Worm (Caenorhabditis elegans) whole organism, early embryonic: ENCODE results near the gene T23B5.6.

ENCODE experiments used
- F13C5.2 ChIP-seq: sonication (generic microtip); optimal IDR thresholded peaks from 2 replicates; lab custom pipeline; 2017; ENCODE audit warnings: mild to moderate bottlenecking, missing genetic modification characterization, inconsistent platforms, missing compliant biosample characterization
- aly-1 ChIP-seq: sonication (generic microtip); optimal IDR thresholded peaks from 2 replicates; lab custom pipeline; 2016; ENCODE audit warnings: missing genetic modification characterization, missing compliant biosample characterization
- ama-1 ChIP-seq: fragments of 150-350 bp; optimal IDR thresholded peaks from 2 replicates; lab custom pipeline; 2014
- ceh-13 ChIP-seq: fragments of 200-800 bp; sonication (Bioruptor generic); optimal IDR thresholded peaks from 2 replicates; lab custom pipeline; 2018; ENCODE audit warnings: mild to moderate bottlenecking, missing genetic modification characterization, missing compliant biosample characterization
- scrt-1 ChIP-seq: fragments of 200-800 bp; sonication (Bioruptor generic); IDR thresholded peaks from 2 replicates; pipeline ENCODE4 v1.3.6; 2022; ENCODE audit warnings: missing genetic modification characterization, missing compliant biosample characterization
- sea-1 ChIP-seq: fragments of 200-800 bp; sonication (Bioruptor generic); conservative IDR thresholded peaks from 2 replicates; pipeline ENCODE4 v1.3.6; 2022; ENCODE audit warnings: missing genetic modification characterization, missing compliant biosample characterization
- tbx-11 ChIP-seq: fragments of 200-800 bp; sonication (Bioruptor generic); IDR thresholded peaks from 2 replicates; pipeline ENCODE4 v1.3.6; 2022; ENCODE audit warnings: missing genetic modification characterization, missing compliant biosample characterization

- TF ChIP-seq scrt-1 (GFP tag; lab: Robert Waterston, UW) (no peak), ceh-13 (no peak), sea-1 (GFP tag; lab: Robert Waterston, UW) (no peak), aly-1 (tag; lab: Kevin White, UChicago) (no peak), ama-1 (no peak), F13C5.2 (tag; lab: Kevin White, UChicago) (no peak), tbx-11 (GFP tag; lab: Robert Waterston, UW) (no peak)
Observed at ce11 chrIV:12684826-12685594, 8.0 kb upstream of the T23B5.6 start.
